Worm (Caenorhabditis elegans): Measurements from ENCODE around the gene damt-1.
A peak's percentile ranks its signal among the peaks of the same experiment; 100 is the strongest.

Gene damt-1

DNA sequence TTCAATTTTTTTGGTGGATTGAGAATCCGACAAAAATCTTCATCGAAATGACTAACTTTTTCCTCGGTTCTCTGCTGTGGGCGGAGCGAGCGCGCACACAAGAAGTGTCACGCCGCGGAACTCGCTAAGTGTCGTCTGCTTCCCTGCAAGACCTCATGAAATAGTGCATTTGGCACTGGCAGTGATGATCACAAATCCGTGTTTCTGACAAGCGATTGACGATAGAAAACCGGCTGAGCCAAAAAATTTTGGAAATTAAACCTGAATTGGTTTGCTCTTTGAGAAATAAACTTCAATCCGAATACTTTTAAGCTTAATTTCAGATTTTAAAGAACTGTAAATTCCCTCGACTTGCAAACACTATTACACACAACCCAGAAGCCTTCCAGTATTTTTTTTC lies 18.5 kb upstream of the damt-1 start:
- TF ChIP-seq ceh-19 (GFP tag; optimal IDR thresholded peaks at IDR 0.05) (no peak), pha-2 (tag; optimal IDR thresholded peaks at IDR 0.05) (no peak), odd-2 (tag; optimal IDR thresholded peaks at IDR 0.05) (no peak), hlh-30 (tag; optimal IDR thresholded peaks at IDR 0.05; ENCODE audit: insufficient read depth) (peak; percentile 15), ama-1 (optimal IDR thresholded peaks at IDR 0.05) (peak; percentile 66), ahr-1 (tag; optimal IDR thresholded peaks at IDR 0.05) (no peak), elt-2 (tag; optimal IDR thresholded peaks at IDR 0.05) (peak; percentile 21), pros-1 (tag; optimal IDR thresholded peaks at IDR 0.05) (no peak), dve-1 (tag; optimal IDR thresholded peaks at IDR 0.05) (peak; percentile 39)

DNA sequence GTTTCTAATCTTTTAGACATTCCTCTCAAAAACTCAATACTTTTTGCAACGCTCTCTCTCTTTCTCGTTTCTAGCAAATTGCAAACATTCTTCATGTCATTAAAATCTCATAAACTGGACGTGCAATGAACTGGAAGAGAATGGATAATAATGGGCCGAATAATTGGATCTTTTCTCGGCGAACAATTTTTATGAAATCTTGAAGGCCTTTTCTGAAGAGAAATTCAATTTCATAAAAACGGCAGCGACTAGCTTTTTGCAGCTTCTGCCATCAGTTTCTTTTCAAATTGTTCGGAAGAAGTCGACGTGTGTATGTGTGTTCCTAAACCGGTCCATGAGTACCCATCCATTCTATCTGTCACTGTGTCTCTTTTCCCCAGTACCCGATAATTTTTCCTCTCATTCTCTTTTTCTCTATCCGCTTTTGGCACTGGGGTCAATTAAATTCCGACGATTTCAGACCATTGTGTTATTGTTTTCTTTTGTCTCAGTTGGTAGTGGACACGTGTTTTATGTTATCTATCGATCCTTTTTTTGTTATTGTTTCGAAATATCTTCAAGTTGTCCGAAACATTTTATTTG lies 17.2 kb upstream of the damt-1 start:
- TF ChIP-seq ceh-31 (tag; optimal IDR thresholded peaks at IDR 0.05) (peak; percentile 62), ceh-22 (tag; optimal IDR thresholded peaks at IDR 0.05) (no peak), unc-42 (tag; optimal IDR thresholded peaks at IDR 0.05) (peak; percentile 49), ceh-45 (GFP tag; IDR thresholded peaks at IDR 0.05) (no peak), mec-3 (tag; optimal IDR thresholded peaks at IDR 0.05; ENCODE audit: borderline replicate concordance) (no peak), C38D4.7 (GFP tag; optimal IDR thresholded peaks at IDR 0.05) (no peak), ceh-9 (tag; optimal IDR thresholded peaks at IDR 0.05) (no peak), ceh-2 (tag; optimal IDR thresholded peaks at IDR 0.05) (no peak), elt-4 (tag; optimal IDR thresholded peaks at IDR 0.05) (no peak), C08G9.2 (tag; optimal IDR thresholded peaks at IDR 0.05) (no peak), fkh-10 (GFP tag; optimal IDR thresholded peaks at IDR 0.05) (no peak), syd-9 (tag; optimal IDR thresholded peaks at IDR 0.05) (no peak), hlh-13 (GFP tag; optimal IDR thresholded peaks at IDR 0.05) (no peak), ceh-30 (tag; optimal IDR thresholded peaks at IDR 0.05) (no peak), ztf-16 (tag; optimal IDR thresholded peaks at IDR 0.05) (no peak), unc-55 (GFP tag; optimal IDR thresholded peaks at IDR 0.05) (no peak)

DNA sequence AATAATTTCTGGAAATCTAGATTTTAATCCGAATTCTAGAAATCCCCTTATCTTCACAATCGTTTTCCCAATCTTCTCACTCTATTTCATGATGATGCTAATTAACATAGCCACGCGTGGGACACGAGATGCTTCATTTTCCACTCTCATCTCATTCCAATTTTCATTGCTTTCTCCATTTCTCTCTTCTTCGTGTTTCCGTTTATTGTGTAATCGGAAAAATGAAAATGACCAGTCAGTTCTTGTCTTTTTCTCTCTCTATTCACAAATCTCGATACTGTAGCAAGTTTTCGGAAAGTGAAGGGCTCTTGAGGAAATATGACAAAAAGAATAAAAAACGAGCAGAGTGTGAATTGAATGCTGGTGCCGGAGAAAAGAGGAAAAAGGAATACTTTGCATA lies 15.5 kb upstream of the damt-1 start:
- TF ChIP-seq ceh-30 (tag; optimal IDR thresholded peaks at IDR 0.05) (no peak), pqm-1 (tag; optimal IDR thresholded peaks at IDR 0.05) (no peak), unc-86 (tag; optimal IDR thresholded peaks at IDR 0.05) (no peak), ama-1 (optimal IDR thresholded peaks at IDR 0.05) (no peak), unc-55 (GFP tag; optimal IDR thresholded peaks at IDR 0.05) (no peak), ztf-16 (tag; optimal IDR thresholded peaks at IDR 0.05) (no peak), dmd-4 (tag; optimal IDR thresholded peaks at IDR 0.05; ENCODE audit: borderline replicate concordance) (no peak), hlh-15 (tag; optimal IDR thresholded peaks at IDR 0.05) (no peak), ceh-9 (tag; optimal IDR thresholded peaks at IDR 0.05) (no peak), nfya-1 (tag; optimal IDR thresholded peaks at IDR 0.05) (no peak), ttx-3 (tag; optimal IDR thresholded peaks at IDR 0.05) (no peak), ceh-18 (tag; optimal IDR thresholded peaks at IDR 0.05) (no peak)

DNA sequence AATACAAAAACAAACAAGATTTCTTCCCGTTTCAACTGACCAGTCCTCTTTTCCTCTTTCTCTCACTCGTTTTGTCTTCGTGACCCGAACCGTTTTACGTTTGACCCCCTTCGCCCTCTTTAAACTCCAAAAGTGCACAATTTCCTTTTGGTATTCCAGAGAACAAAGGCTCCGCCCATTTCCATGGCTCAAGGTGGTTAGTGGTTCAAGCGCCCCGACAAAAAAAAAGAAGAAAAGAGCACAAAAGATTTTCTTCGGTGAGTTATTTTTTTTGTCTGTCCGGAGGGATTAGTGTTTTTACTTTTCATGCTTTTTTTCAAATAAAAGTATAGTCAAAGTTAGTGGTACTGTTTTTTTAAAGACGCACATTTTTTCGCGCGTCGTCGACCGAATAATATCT lies 12.4 kb upstream of the damt-1 start, which contains the start of gene osta-2:
osta-2 (plus strand) TSS at position 160 of the 400 bp plus-strand sequence.
- TF ChIP-seq ceh-14 (tag; optimal IDR thresholded peaks at IDR 0.05): no peak
- no peak for TF ChIP-seq ceh-24 (tag; optimal IDR thresholded peaks at IDR 0.05)
- no peak for TF ChIP-seq lim-6 (tag; optimal IDR thresholded peaks at IDR 0.05)
- TF ChIP-seq ztf-16 (tag; optimal IDR thresholded peaks at IDR 0.05): no peak
- TF ChIP-seq ceh-9 (tag; optimal IDR thresholded peaks at IDR 0.05): no peak
- TF ChIP-seq hlh-15 (tag; optimal IDR thresholded peaks at IDR 0.05): no peak
- TF ChIP-seq ceh-48 (tag; optimal IDR thresholded peaks at IDR 0.05): no peak
- no peak for TF ChIP-seq lin-11 (tag; optimal IDR thresholded peaks at IDR 0.05)
